Worm (Caenorhabditis elegans) whole organism, L1 larva: ENCODE results near the gene nlp-5.

ENCODE experiments used
- C04F5.9 ChIP-seq: sonication (generic microtip); optimal IDR thresholded peaks from 2 replicates; lab custom pipeline; 2016; ENCODE audit warnings: missing genetic modification characterization, missing compliant biosample characterization
- Y116A8C.19 ChIP-seq: sonication (generic microtip); optimal IDR thresholded peaks from 2 replicates; lab custom pipeline; 2016; ENCODE audit warnings: missing compliant biosample characterization, missing genetic modification characterization, borderline replicate concordance
- ceh-63 ChIP-seq: fragments of 200-800 bp; sonication (Bioruptor generic); optimal IDR thresholded peaks from 2 replicates; lab custom pipeline; 2018; ENCODE audit warnings: mild to moderate bottlenecking, missing genetic modification characterization, missing compliant biosample characterization
- dsc-1 ChIP-seq: sonication (generic microtip); optimal IDR thresholded peaks from 2 replicates; lab custom pipeline; 2016; ENCODE audit warnings: mild to moderate bottlenecking, missing genetic modification characterization, missing compliant biosample characterization
- fos-1 ChIP-seq: fragments of 150-350 bp; optimal IDR thresholded peaks from 2 replicates; lab custom pipeline; 2014; ENCODE audit warnings: missing biosample characterization, missing genetic modification characterization
- jun-1 ChIP-seq: fragments of 150-350 bp; optimal IDR thresholded peaks from 2 replicates; lab custom pipeline; 2014; ENCODE audit warnings: missing biosample characterization, missing genetic modification reagents, missing genetic modification characterization
- nhr-11 ChIP-seq: fragments of 150-350 bp; optimal IDR thresholded peaks from 2 replicates; lab custom pipeline; 2014; ENCODE audit warnings: missing biosample characterization, missing genetic modification characterization
- nhr-12 ChIP-seq: sonication (generic microtip); optimal IDR thresholded peaks from 2 replicates; lab custom pipeline; 2017; ENCODE audit warnings: missing biosample characterization, missing genetic modification characterization
- nhr-77 ChIP-seq: fragments of 150-350 bp; optimal IDR thresholded peaks from 2 replicates; lab custom pipeline; 2014; ENCODE audit warnings: missing biosample characterization, missing genetic modification characterization
- tbx-2 ChIP-seq: sonication (generic microtip); optimal IDR thresholded peaks from 2 replicates; lab custom pipeline; 2016; ENCODE audit warnings: missing genetic modification characterization, missing compliant biosample characterization
- unc-62 ChIP-seq: fragments of 150-350 bp; optimal IDR thresholded peaks from 2 replicates; lab custom pipeline; 2014; ENCODE audit warnings: missing biosample characterization, missing genetic modification reagents, missing genetic modification characterization
- ztf-4 ChIP-seq: fragments of 150-350 bp; optimal IDR thresholded peaks from 2 replicates; lab custom pipeline; 2014; ENCODE audit warnings: missing biosample characterization, missing genetic modification characterization

ce11 chrII:8230976-8231375 is 7.3 kb upstream of the nlp-5 start, which contains the start of gene M110.9:
- TF ChIP-seq C04F5.9 (tag; lab: Kevin White, UChicago) (no peak), nhr-12 (tag; lab: Kevin White, UChicago) (no peak), nhr-11 (no peak), tbx-2 (tag; lab: Kevin White, UChicago) (no peak), ztf-4 (tag; lab: Kevin White, UChicago) (no peak), jun-1 (tag; lab: Kevin White, UChicago) (no peak), unc-62 (GFP tag; lab: Kevin White, UChicago) (no peak), ceh-63 (GFP tag; lab: Kevin White, UChicago) (no peak), nhr-77 (tag; lab: Kevin White, UChicago) (no peak), Y116A8C.19 (tag; lab: Kevin White, UChicago) (no peak), dsc-1 (tag; lab: Kevin White, UChicago) (no peak), fos-1 (tag; lab: Kevin White, UChicago) (no peak)
